Fruit fly (Drosophila melanogaster) whole organism, adult: ENCODE data around the gene CG43376.

Experiments
- CG7045 ChIP-seq: fragments of 200-800 bp; sonication (Bioruptor generic); optimal IDR thresholded peaks from 2 replicates; lab custom pipeline; 2017; ENCODE audit warnings: missing biosample characterization, mild to moderate bottlenecking, missing genetic modification characterization
- kay ChIP-seq: fragments of 200-800 bp; sonication (Bioruptor generic); peaks from one replicate; lab custom pipeline; 2016; ENCODE audit warnings: missing biosample characterization, missing genetic modification characterization, borderline replicate concordance

- no peak for TF ChIP-seq CG7045 (GFP tag; lab: Kevin White, UChicago)
- TF ChIP-seq kay (GFP tag; lab: Kevin White, UChicago), result no peak
Observed at dm6 chr2L:13803032-13803661, 29.4 kb downstream of the CG43376 start, which contains the start of gene CAH1.
